Worm (Caenorhabditis elegans): ENCODE data around the gene F36A4.4.

F36A4.4 gene

DNA sequence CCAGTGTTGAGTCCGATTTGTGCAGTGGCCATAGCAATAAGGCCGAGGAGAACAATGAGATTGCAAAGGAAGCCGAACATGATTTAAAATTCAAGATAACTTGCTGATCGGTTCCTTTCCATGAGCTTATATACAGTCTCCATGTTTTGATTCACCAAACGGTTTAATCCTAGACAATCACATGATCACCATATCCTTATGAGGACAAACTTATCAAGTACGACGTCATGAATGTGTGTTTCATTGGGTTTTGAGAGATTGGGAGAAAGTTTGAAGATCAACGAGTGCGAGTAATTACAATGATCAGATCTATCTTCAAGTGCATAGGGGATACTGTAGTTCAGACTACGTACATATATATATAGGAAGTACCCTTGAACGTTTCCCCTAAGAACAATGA is 23.1 kb downstream of the F36A4.4 start, which contains the start of gene dct-7:
TSS of gene dct-7 (minus strand) at position 101 of the 400 bp plus-strand sequence.
- peak; percentile 60 for TF ChIP-seq blmp-1 (tag; optimal IDR thresholded peaks at IDR 0.05)
- no peak for TF ChIP-seq efl-1 (optimal IDR thresholded peaks at IDR 0.05)
- TF ChIP-seq efl-1 (GFP tag; optimal IDR thresholded peaks at IDR 0.05 in 1 of 2) = peak in 1 of 2 experiments; percentile 41
- TF ChIP-seq elt-3 (tag; optimal IDR thresholded peaks at IDR 0.05) = no peak

DNA sequence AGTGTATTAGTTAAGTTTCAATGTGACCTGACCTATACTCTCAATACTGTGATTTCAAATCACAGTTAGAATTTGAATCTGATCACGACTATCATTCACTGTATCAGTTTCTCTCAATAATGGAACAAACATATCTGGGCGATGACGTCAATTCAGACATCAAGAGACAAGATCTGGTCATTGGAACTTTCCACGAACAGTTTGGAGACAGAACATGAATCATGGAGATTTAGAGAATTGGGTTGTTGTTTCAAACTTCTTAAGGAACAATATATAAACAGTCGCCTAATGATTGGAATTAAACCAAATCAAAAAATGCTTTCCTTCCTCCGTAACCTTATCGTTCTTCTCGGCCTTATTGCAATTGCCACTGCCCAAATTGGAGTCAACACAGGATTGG is 23.8 kb downstream of the F36A4.4 start, which contains the start of gene F15E6.4:
TSS of gene F15E6.4 (plus strand) at position 301 of the 400 bp plus-strand sequence.
- TF ChIP-seq egl-27 (tag; optimal IDR thresholded peaks at IDR 0.05) = no peak

DNA sequence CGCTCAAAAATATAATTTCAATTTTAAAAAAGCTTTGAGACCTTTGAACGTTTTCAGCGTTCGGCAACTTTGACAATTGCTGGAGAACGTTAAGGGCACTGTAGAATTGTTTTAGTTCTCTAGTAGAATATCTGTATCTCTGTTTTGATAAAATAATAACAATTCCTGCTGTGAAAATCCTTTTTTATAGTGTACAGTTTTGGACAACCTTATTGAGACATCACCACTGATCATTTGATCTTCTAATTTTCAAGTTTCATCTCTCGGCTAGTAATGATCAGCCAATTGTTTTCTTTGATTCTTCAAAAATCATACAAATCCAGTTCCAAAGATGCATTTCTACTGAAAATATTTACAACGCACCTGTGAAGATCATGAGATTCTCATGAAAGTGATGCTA is 25.1 kb downstream of the F36A4.4 start, which contains the start of gene F15E6.10:
TSS of gene F15E6.10 (plus strand) at position 301 of the 400 bp plus-strand sequence.
- TF ChIP-seq mep-1 (tag; optimal IDR thresholded peaks at IDR 0.05) = no peak
- no peak for TF ChIP-seq unc-86 (tag; optimal IDR thresholded peaks at IDR 0.05)
- no peak for TF ChIP-seq fkh-4 (tag; optimal IDR thresholded peaks at IDR 0.05; ENCODE audit: borderline replicate concordance)
- TF ChIP-seq ceh-88 (GFP tag; IDR thresholded peaks at IDR 0.05) = no peak
- TF ChIP-seq lin-14 (GFP tag; optimal IDR thresholded peaks at IDR 0.05) = no peak
- no peak for TF ChIP-seq nhr-47 (tag; optimal IDR thresholded peaks at IDR 0.05)
- TF ChIP-seq xbp-1 (tag; optimal IDR thresholded peaks at IDR 0.05) = no peak
- TF ChIP-seq fkh-8 (tag; optimal IDR thresholded peaks at IDR 0.05) = no peak
- no peak for TF ChIP-seq ceh-63 (GFP tag; optimal IDR thresholded peaks at IDR 0.05)
- no peak for TF ChIP-seq ceh-90 (tag; optimal IDR thresholded peaks at IDR 0.05)
- no peak for TF ChIP-seq mab-9 (GFP tag; IDR thresholded peaks at IDR 0.05)
- TF ChIP-seq lin-35 (GFP tag; optimal IDR thresholded peaks at IDR 0.05) = no peak
- TF ChIP-seq egl-13 (tag; optimal IDR thresholded peaks at IDR 0.05) = no peak
- TF ChIP-seq snu-23 (GFP tag; optimal IDR thresholded peaks at IDR 0.05) = no peak
- no peak for TF ChIP-seq ces-1 (GFP tag; optimal IDR thresholded peaks at IDR 0.05)

DNA sequence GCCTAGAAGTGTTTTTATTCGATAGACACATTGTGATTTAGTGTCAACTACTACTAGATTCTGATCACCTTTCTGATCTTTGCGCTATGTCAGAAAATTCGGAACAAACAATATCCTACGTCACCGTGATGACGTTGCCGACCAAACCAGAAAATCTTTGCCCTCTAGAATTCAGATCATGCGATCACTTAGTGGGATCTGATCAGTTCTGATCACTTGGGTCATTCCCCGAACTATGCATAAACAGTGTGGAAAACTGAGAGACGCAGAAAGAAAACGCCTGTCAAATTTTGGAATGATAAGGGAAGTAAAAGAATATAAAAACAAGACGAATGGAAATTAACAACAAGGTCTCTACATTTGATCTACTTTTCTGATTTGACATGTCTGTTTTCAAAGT is 27.1 kb downstream of the F36A4.4 start, which contains the start of gene F15E6.3:
TSS of gene F15E6.3 (plus strand) at position 344 of the 400 bp plus-strand sequence.
- TF ChIP-seq xbp-1 (tag; optimal IDR thresholded peaks at IDR 0.05) = peak; percentile 32
- TF ChIP-seq nhr-237 (tag; optimal IDR thresholded peaks at IDR 0.05) = no peak
- peak in 1 of 2 experiments; percentile 60 for TF ChIP-seq lin-35 (GFP tag; optimal IDR thresholded peaks at IDR 0.05)
- peak; percentile 46 for TF ChIP-seq tbx-2 (tag; optimal IDR thresholded peaks at IDR 0.05)
- TF ChIP-seq nhr-12 (tag; optimal IDR thresholded peaks at IDR 0.05) = no peak
- TF ChIP-seq fkh-4 (tag; optimal IDR thresholded peaks at IDR 0.05; ENCODE audit: borderline replicate concordance) = no peak
- TF ChIP-seq lin-14 (GFP tag; optimal IDR thresholded peaks at IDR 0.05) = no peak
- peak; percentile 12 for TF ChIP-seq C16A3.4 (tag; optimal IDR thresholded peaks at IDR 0.05)
- TF ChIP-seq blmp-1 (tag; optimal IDR thresholded peaks at IDR 0.05) = peak; percentile 84
- TF ChIP-seq grh-1 (GFP tag; IDR thresholded peaks at IDR 0.05) = no peak
- no peak for TF ChIP-seq hlh-17 (GFP tag; optimal IDR thresholded peaks at IDR 0.05; ENCODE audit: borderline replicate concordance)
- no peak for TF ChIP-seq mep-1 (tag; optimal IDR thresholded peaks at IDR 0.05)
- peak in 1 of 2 experiments; percentile 66 for TF ChIP-seq mdl-1 (tag; optimal IDR thresholded peaks at IDR 0.05)
- TF ChIP-seq ceh-8 (GFP tag; optimal IDR thresholded peaks at IDR 0.05) = no peak
- no peak for TF ChIP-seq ztf-4 (tag; optimal IDR thresholded peaks at IDR 0.05)
- peak; percentile 79 for TF ChIP-seq nhr-20 (tag; optimal IDR thresholded peaks at IDR 0.05)
- TF ChIP-seq sptf-1 (tag; optimal IDR thresholded peaks at IDR 0.05) = no peak
- TF ChIP-seq F16B12.6 (tag; optimal IDR thresholded peaks at IDR 0.05) = no peak
- TF ChIP-seq lsy-2 (tag; optimal IDR thresholded peaks at IDR 0.05) = peak in 1 of 2 experiments; percentile 42
- peak in 4 of 6 experiments; percentile 57 to 97 (median 70) for TF ChIP-seq elt-3 (tag; optimal IDR thresholded peaks at IDR 0.05)
- TF ChIP-seq irx-1 (tag; optimal IDR thresholded peaks at IDR 0.05) = no peak
- no peak for TF ChIP-seq nhr-77 (tag; optimal IDR thresholded peaks at IDR 0.05)
- TF ChIP-seq snpc-4 (tag; optimal IDR thresholded peaks at IDR 0.05) = no peak
- peak; percentile 94 for TF ChIP-seq nhr-85 (tag)
- no peak for TF ChIP-seq Y116A8C.19 (tag; optimal IDR thresholded peaks at IDR 0.05; ENCODE audit: borderline replicate concordance)
- peak; percentile 24 for TF ChIP-seq nhr-90 (tag; optimal IDR thresholded peaks at IDR 0.05; ENCODE audit: poor library complexity)
- TF ChIP-seq tlp-1 (tag; optimal IDR thresholded peaks at IDR 0.05) = no peak
- TF ChIP-seq nhr-19 (GFP tag; conservative IDR thresholded peaks at IDR 0.05) = peak; percentile 40
- TF ChIP-seq fos-1 (tag; optimal IDR thresholded peaks at IDR 0.05) = no peak
- no peak for TF ChIP-seq lir-3 (tag; optimal IDR thresholded peaks at IDR 0.05; ENCODE audit: poor library complexity)
- no peak for TF ChIP-seq egl-13 (tag; optimal IDR thresholded peaks at IDR 0.05)
- TF ChIP-seq jun-1 (tag; optimal IDR thresholded peaks at IDR 0.05) = no peak
- peak; percentile 39 for TF ChIP-seq unc-130 (tag; optimal IDR thresholded peaks at IDR 0.05)
- TF ChIP-seq skn-1 (tag; optimal IDR thresholded peaks at IDR 0.05) = no peak
- TF ChIP-seq nhr-84 (tag; optimal IDR thresholded peaks at IDR 0.05) = no peak

Data from whole organism, L1 larva.